Worm (Caenorhabditis elegans) whole organism, L1 larva: ENCODE measurements around the gene T08D2.8.

Experiments used
- lin-13 ChIP-seq: fragments of 150-350 bp; optimal IDR thresholded peaks from 2 replicates; lab custom pipeline; 2014; ENCODE audit warnings: missing biosample characterization, missing genetic modification reagents, missing genetic modification characterization
- unc-62 ChIP-seq: fragments of 150-350 bp; optimal IDR thresholded peaks from 2 replicates; lab custom pipeline; 2014; ENCODE audit warnings: missing biosample characterization, missing genetic modification reagents, missing genetic modification characterization
- zag-1 ChIP-seq: fragments of 150-350 bp; optimal IDR thresholded peaks from 2 replicates; lab custom pipeline; 2014; ENCODE audit warnings: missing biosample characterization, missing genetic modification characterization
- ztf-11 ChIP-seq, 2 experiments: sonication (generic microtip); optimal IDR thresholded peaks; 2 replicates each; lab custom pipeline; 2016 to 2017; ENCODE audit warnings: missing genetic modification characterization in 2 of 2, missing biosample characterization in 1 of 2, missing compliant biosample characterization in 1 of 2

- TF ChIP-seq lin-13 (no peak), unc-62 (no peak), ztf-11 (tag; optimal IDR thresholded peaks at IDR 0.05; lab: Kevin White, UChicago) (no peak), zag-1 (tag; lab: Kevin White, UChicago) (no peak)
Measured at ce11 chrX:177075-177474, 15.6 kb upstream of the T08D2.8 start, which contains the start of the genes T08D2.5 and T08D2.4.
